Worm (Caenorhabditis elegans) whole organism, early embryonic: ENCODE data around the gene sago-1.

Experiments used
- B0310.2 ChIP-seq: sonication (generic microtip); optimal IDR thresholded peaks from 2 replicates; lab custom pipeline; 2016; ENCODE audit warnings: mild to moderate bottlenecking, missing genetic modification characterization, missing compliant biosample characterization
- F13C5.2 ChIP-seq: sonication (generic microtip); optimal IDR thresholded peaks from 2 replicates; lab custom pipeline; 2017; ENCODE audit warnings: mild to moderate bottlenecking, missing genetic modification characterization, inconsistent platforms, missing compliant biosample characterization
- aly-1 ChIP-seq: sonication (generic microtip); optimal IDR thresholded peaks from 2 replicates; lab custom pipeline; 2016; ENCODE audit warnings: missing genetic modification characterization, missing compliant biosample characterization
- ama-1 ChIP-seq: fragments of 150-350 bp; optimal IDR thresholded peaks from 2 replicates; lab custom pipeline; 2014
- ceh-13 ChIP-seq: fragments of 200-800 bp; sonication (Bioruptor generic); optimal IDR thresholded peaks from 2 replicates; lab custom pipeline; 2018; ENCODE audit warnings: mild to moderate bottlenecking, missing genetic modification characterization, missing compliant biosample characterization
- ceh-36 ChIP-seq: sonication (generic microtip); optimal IDR thresholded peaks from 2 replicates; lab custom pipeline; 2016; ENCODE audit warnings: missing genetic modification characterization, inconsistent platforms, missing compliant biosample characterization
- ets-7 ChIP-seq: sonication (generic microtip); optimal IDR thresholded peaks from 2 replicates; lab custom pipeline; 2016; ENCODE audit warnings: missing genotype, missing genetic modification characterization, missing compliant biosample characterization
- flt-1 ChIP-seq: fragments of 200-800 bp; sonication (Bioruptor generic); IDR thresholded peaks from 2 replicates; pipeline ENCODE4 v1.3.6; 2022; ENCODE audit warnings: missing genetic modification characterization, missing compliant biosample characterization
- hmbx-1 ChIP-seq: sonication (generic microtip); optimal IDR thresholded peaks from 2 replicates; lab custom pipeline; 2016; ENCODE audit warnings: mild to moderate bottlenecking, missing genetic modification characterization, missing compliant biosample characterization
- hmg-4 ChIP-seq: fragments of 200-800 bp; sonication (Bioruptor generic); optimal IDR thresholded peaks from 2 replicates; lab custom pipeline; 2018; ENCODE audit warnings: mild to moderate bottlenecking, missing genetic modification characterization, missing compliant biosample characterization
- hnd-1 ChIP-seq: sonication (generic microtip); optimal IDR thresholded peaks from 2 replicates; lab custom pipeline; 2016; ENCODE audit warnings: missing genetic modification characterization, missing compliant biosample characterization
- pes-1 ChIP-seq: fragments of 200-800 bp; sonication (Bioruptor generic); IDR thresholded peaks from 2 replicates; pipeline ENCODE4 v1.3.6; 2022; ENCODE audit warnings: missing genetic modification reagents, missing genetic modification characterization, missing compliant biosample characterization
- scrt-1 ChIP-seq: fragments of 200-800 bp; sonication (Bioruptor generic); IDR thresholded peaks from 2 replicates; pipeline ENCODE4 v1.3.6; 2022; ENCODE audit warnings: missing genetic modification characterization, missing compliant biosample characterization
- sea-1 ChIP-seq: fragments of 200-800 bp; sonication (Bioruptor generic); conservative IDR thresholded peaks from 2 replicates; pipeline ENCODE4 v1.3.6; 2022; ENCODE audit warnings: missing genetic modification characterization, missing compliant biosample characterization
- tbx-11 ChIP-seq: fragments of 200-800 bp; sonication (Bioruptor generic); IDR thresholded peaks from 2 replicates; pipeline ENCODE4 v1.3.6; 2022; ENCODE audit warnings: missing genetic modification characterization, missing compliant biosample characterization
- tbx-37 ChIP-seq: fragments of 200-800 bp; sonication (Bioruptor generic); conservative IDR thresholded peaks from 2 replicates; pipeline ENCODE4 v1.3.6; 2022; ENCODE audit warnings: missing genetic modification reagents, missing genetic modification characterization, missing compliant biosample characterization
- tra-4 ChIP-seq: sonication (generic microtip); optimal IDR thresholded peaks from 2 replicates; lab custom pipeline; 2017; ENCODE audit warnings: missing genetic modification characterization, missing compliant biosample characterization

The sago-1 gene

DNA sequence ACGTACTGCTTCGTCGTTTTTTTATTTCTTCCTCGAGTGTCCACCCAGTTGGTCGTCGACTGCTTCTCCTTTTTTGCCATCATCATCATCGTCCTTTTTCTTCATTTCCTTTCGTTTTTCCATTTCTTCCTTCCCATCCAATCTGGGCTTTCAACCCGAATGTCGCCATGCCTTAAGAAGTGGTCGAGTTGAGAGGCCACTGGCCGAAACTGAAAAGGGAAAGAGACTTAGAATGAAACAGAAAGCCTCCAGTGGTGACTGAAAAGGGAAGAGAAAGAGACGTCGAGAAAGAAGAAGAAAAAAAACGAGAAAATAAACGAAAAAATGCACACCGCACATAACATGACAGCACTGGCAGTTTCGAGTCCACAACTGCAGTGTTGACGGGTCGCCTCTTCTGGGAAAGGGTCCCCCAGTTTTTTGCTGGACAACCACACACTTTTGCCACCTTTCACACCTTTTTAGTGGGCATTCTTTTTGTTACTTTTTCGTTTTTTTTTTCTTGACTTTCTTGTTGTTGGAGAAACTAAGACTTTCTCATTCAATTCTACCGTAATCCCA is 37.6 kb downstream of the sago-1 start:
- no peak for TF ChIP-seq tra-4
- no peak for TF ChIP-seq tbx-11
- no peak for TF ChIP-seq B0310.2
- no peak for TF ChIP-seq sea-1 (GFP tag; lab: Robert Waterston, UW)
- no peak for TF ChIP-seq aly-1 (tag; lab: Kevin White, UChicago)
- no peak for TF ChIP-seq scrt-1
- TF ChIP-seq ets-7 (tag; lab: Kevin White, UChicago): no peak
- TF ChIP-seq hmg-4 (GFP tag; lab: Kevin White, UChicago): no peak
- TF ChIP-seq ceh-13 (GFP tag; lab: Kevin White, UChicago): no peak
- no peak for TF ChIP-seq pes-1
- no peak for TF ChIP-seq flt-1
- no peak for TF ChIP-seq ama-1
- no peak for TF ChIP-seq hmbx-1 (tag; lab: Kevin White, UChicago)
- TF ChIP-seq ceh-36 (tag; lab: Kevin White, UChicago): no peak
- no peak for TF ChIP-seq hnd-1 (tag; lab: Kevin White, UChicago)
- TF ChIP-seq tbx-37 (GFP tag; lab: Robert Waterston, UW): no peak

- TF ChIP-seq hmbx-1 (tag; lab: Kevin White, UChicago) (no peak), ceh-36 (tag; lab: Kevin White, UChicago) (no peak), aly-1 (tag; lab: Kevin White, UChicago) (no peak), ets-7 (tag; lab: Kevin White, UChicago) (no peak), tra-4 (no peak), flt-1 (no peak), pes-1 (no peak), B0310.2 (no peak), scrt-1 (no peak), tbx-11 (no peak), tbx-37 (GFP tag; lab: Robert Waterston, UW) (no peak), ama-1 (no peak), F13C5.2 (tag; lab: Kevin White, UChicago) (no peak), sea-1 (GFP tag; lab: Robert Waterston, UW) (no peak), hnd-1 (tag; lab: Kevin White, UChicago) (no peak), hmg-4 (GFP tag; lab: Kevin White, UChicago) (no peak), ceh-13 (GFP tag; lab: Kevin White, UChicago) (no peak)
Observed at ce11 chrV:6342502-6342901, 38.9 kb downstream of the sago-1 start.

DNA sequence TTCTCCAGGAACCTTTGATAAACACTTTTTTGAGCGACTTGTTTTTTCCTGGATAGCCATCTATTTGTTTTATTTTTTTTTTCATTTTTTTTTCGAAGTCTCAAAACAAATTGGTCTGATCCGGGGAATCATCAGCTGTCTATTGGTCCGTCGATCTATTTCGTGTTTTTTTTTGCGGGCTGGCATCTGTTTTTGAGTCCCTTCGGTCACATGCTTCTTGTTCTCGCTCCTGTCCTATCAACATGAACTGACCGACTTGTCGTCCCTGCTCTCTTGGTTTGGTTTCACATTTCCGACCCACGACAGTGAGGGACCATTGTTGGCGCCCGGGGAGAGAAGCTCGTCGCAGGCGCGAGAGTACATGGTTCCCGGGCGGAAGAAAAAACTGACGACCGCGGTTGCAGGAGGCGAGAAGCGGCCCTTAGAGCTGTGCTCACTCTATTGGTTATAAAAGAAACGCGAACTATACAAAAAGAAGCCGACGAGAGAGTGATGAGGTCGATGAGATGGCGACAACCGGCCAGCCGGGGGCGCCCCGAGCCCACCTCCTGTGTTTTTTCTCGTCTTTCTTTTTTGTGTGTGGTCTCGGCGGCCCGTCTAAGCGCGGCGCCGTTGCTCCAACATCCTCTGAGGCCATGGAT is 41.1 kb downstream of the sago-1 start:
- TF ChIP-seq scrt-1 (no peak), aly-1 (tag; lab: Kevin White, UChicago) (peak; percentile 20)

DNA sequence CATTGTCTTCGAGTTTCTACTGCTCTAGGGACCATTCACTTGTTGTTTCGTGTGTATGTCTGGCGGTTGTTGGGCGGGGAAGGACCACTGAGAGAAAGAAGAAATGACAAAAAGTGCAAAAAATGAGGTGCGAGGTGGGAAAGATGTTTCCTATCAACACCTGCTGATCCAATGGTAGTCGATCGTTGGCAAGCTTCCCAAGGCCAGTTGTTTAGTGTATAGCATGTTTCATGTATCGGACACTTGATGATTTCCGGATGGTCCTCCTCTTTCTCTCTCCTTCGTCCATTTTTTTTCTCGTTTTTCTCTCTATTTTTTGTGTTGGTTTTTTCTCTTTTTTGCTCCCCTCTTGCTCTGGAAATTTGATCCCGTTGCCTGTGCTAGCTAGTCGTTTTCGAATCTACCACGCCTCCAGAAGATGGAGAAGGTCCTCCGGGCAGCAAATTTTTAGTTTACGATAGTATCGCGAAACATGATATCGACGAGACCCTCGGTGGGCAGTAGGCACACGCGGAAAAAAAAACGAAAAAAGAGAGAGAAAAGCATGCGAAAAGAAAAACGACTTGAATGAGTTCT is 42.6 kb downstream of the sago-1 start:
- TF ChIP-seq hmbx-1 (tag; lab: Kevin White, UChicago) (no peak), scrt-1 (no peak), ceh-36 (tag; lab: Kevin White, UChicago) (no peak), F13C5.2 (tag; lab: Kevin White, UChicago) (no peak), sea-1 (GFP tag; lab: Robert Waterston, UW) (no peak), tbx-37 (GFP tag; lab: Robert Waterston, UW) (no peak), ama-1 (no peak), ets-7 (tag; lab: Kevin White, UChicago) (no peak), tra-4 (no peak), tbx-11 (no peak)

ce11 chrV:6346906-6347305 is 43.3 kb downstream of the sago-1 start:
- TF ChIP-seq aly-1 (tag; lab: Kevin White, UChicago) (no peak), pes-1 (no peak), hmg-4 (GFP tag; lab: Kevin White, UChicago) (no peak), sea-1 (GFP tag; lab: Robert Waterston, UW) (no peak), tra-4 (no peak), ceh-13 (GFP tag; lab: Kevin White, UChicago) (no peak), tbx-37 (GFP tag; lab: Robert Waterston, UW) (no peak), flt-1 (no peak), ama-1 (no peak), hmbx-1 (tag; lab: Kevin White, UChicago) (no peak), ets-7 (tag; lab: Kevin White, UChicago) (no peak), B0310.2 (no peak)

- TF ChIP-seq ets-7 (tag; lab: Kevin White, UChicago) (no peak), tbx-11 (no peak), hnd-1 (tag; lab: Kevin White, UChicago) (no peak), scrt-1 (no peak), ceh-13 (GFP tag; lab: Kevin White, UChicago) (no peak), tra-4 (no peak), ama-1 (no peak), aly-1 (tag; lab: Kevin White, UChicago) (no peak), hmbx-1 (tag; lab: Kevin White, UChicago) (no peak), B0310.2 (no peak), flt-1 (no peak), sea-1 (GFP tag; lab: Robert Waterston, UW) (no peak), F13C5.2 (tag; lab: Kevin White, UChicago) (no peak), hmg-4 (GFP tag; lab: Kevin White, UChicago) (no peak), pes-1 (no peak), ceh-36 (tag; lab: Kevin White, UChicago) (no peak), tbx-37 (GFP tag; lab: Robert Waterston, UW) (no peak)
Observed at ce11 chrV:6348133-6348532, 44.6 kb downstream of the sago-1 start.

- TF ChIP-seq ceh-36 (tag; lab: Kevin White, UChicago) (no peak), aly-1 (tag; lab: Kevin White, UChicago) (no peak), tbx-11 (no peak), tbx-37 (GFP tag; lab: Robert Waterston, UW) (no peak), ceh-13 (GFP tag; lab: Kevin White, UChicago) (no peak), flt-1 (no peak), hmg-4 (GFP tag; lab: Kevin White, UChicago) (no peak), ets-7 (tag; lab: Kevin White, UChicago) (no peak), B0310.2 (no peak), tra-4 (no peak), F13C5.2 (tag; lab: Kevin White, UChicago) (no peak), sea-1 (GFP tag; lab: Robert Waterston, UW) (no peak), scrt-1 (no peak)
Observed at ce11 chrV:6349597-6349996, 46.0 kb downstream of the sago-1 start.
